Fruit fly (Drosophila melanogaster) whole organism, embryonic: ENCODE results near the gene gpp.

ENCODE experiments used
- Adf1 ChIP-seq: fragments of 200-800 bp; sonication (Bioruptor generic); IDR thresholded peaks from 2 replicates; pipeline ENCODE4 v1.3.6; 2022; ENCODE audit warnings: missing biosample characterization, missing genetic modification characterization
- B-H1 ChIP-seq: fragments of 200-800 bp; sonication (Bioruptor generic); IDR thresholded peaks from 3 replicates; pipeline ENCODE4 v1.3.6; 2022; ENCODE audit warnings: missing biosample characterization, missing genetic modification characterization
- CG10959 ChIP-seq: fragments of 200-800 bp; sonication (Bioruptor generic); IDR thresholded peaks from 2 replicates; pipeline ENCODE4 v1.3.6; 2022; ENCODE audit warnings: missing biosample characterization, missing genetic modification characterization
- CG11093 ChIP-seq: fragments of 200-800 bp; sonication (Bioruptor generic); IDR thresholded peaks from 3 replicates; pipeline ENCODE4 v1.3.6; 2022; ENCODE audit warnings: missing biosample characterization, missing genetic modification characterization
- CG12236 ChIP-seq: fragments of 200-800 bp; sonication (Bioruptor generic); optimal IDR thresholded peaks from 2 replicates; lab custom pipeline; 2016; ENCODE audit warnings: missing biosample characterization, missing genetic modification characterization
- CG12659 ChIP-seq: fragments of 200-800 bp; sonication (Bioruptor generic); optimal IDR thresholded peaks from 3 replicates; lab custom pipeline; 2017; ENCODE audit warnings: mild to moderate bottlenecking, missing biosample characterization, missing genetic modification reagents, missing genetic modification characterization
- CG13775 ChIP-seq: fragments of 200-800 bp; sonication (Bioruptor generic); optimal IDR thresholded peaks from 3 replicates; lab custom pipeline; 2017; ENCODE audit warnings: missing biosample characterization, mild to moderate bottlenecking, missing genetic modification characterization
- CG16813 ChIP-seq: fragments of 200-800 bp; sonication (Bioruptor generic); IDR thresholded peaks from 3 replicates; pipeline ENCODE4 v1.3.6; 2022; ENCODE audit warnings: missing biosample characterization, missing genetic modification characterization; ENCODE audit not compliant: partially characterized antibody
- CG16815 ChIP-seq: fragments of 200-800 bp; sonication (Bioruptor generic); optimal IDR thresholded peaks from 3 replicates; lab custom pipeline; 2017; ENCODE audit warnings: missing biosample characterization, mild to moderate bottlenecking, missing genetic modification characterization
- CG2199 ChIP-seq: fragments of 200-800 bp; sonication (Bioruptor generic); IDR thresholded peaks from 3 replicates; pipeline ENCODE4 v1.3.6; 2022; ENCODE audit warnings: missing biosample characterization, missing genetic modification characterization
- CG32532 ChIP-seq: fragments of 200-800 bp; sonication (Bioruptor generic); IDR thresholded peaks from 2 replicates; pipeline ENCODE4 v1.3.6; 2022; ENCODE audit warnings: missing biosample characterization, missing genetic modification characterization
- CG32772 ChIP-seq: fragments of 200-800 bp; sonication (Bioruptor generic); IDR thresholded peaks from 2 replicates; pipeline ENCODE4 v1.3.6; 2022; ENCODE audit warnings: missing biosample characterization, missing genetic modification characterization
- CG33557 ChIP-seq: fragments of 200-800 bp; sonication (Bioruptor generic); optimal IDR thresholded peaks from 2 replicates; lab custom pipeline; 2019; ENCODE audit warnings: missing biosample characterization, mild to moderate bottlenecking, missing genetic modification characterization, moderate library complexity
- CG34422 ChIP-seq: fragments of 200-800 bp; sonication (Bioruptor generic); IDR thresholded peaks from 3 replicates; pipeline ENCODE4 v1.3.6; 2022; ENCODE audit warnings: missing biosample characterization, missing genetic modification characterization
- CG4424 ChIP-seq: fragments of 200-800 bp; sonication (Bioruptor generic); optimal IDR thresholded peaks from 3 replicates; lab custom pipeline; 2016; ENCODE audit warnings: missing biosample characterization, missing genetic modification characterization
- CG7928 ChIP-seq: fragments of 200-800 bp; sonication (Bioruptor generic); optimal IDR thresholded peaks from 2 replicates; lab custom pipeline; 2017; ENCODE audit warnings: missing biosample characterization, mild to moderate bottlenecking, missing genetic modification characterization
- CG7963 ChIP-seq: fragments of 200-800 bp; sonication (Bioruptor generic); IDR thresholded peaks from 3 replicates; pipeline ENCODE4 v1.3.6; 2022; ENCODE audit warnings: missing biosample characterization, missing genetic modification characterization; ENCODE audit not compliant: partially characterized antibody
- CG8765 ChIP-seq: fragments of 200-800 bp; sonication (Bioruptor generic); IDR thresholded peaks from 2 replicates; pipeline ENCODE4 v1.3.6; 2022; ENCODE audit warnings: missing biosample characterization, missing genetic modification characterization
- D19B ChIP-seq: fragments of 200-800 bp; sonication (Bioruptor generic); optimal IDR thresholded peaks from 2 replicates; lab custom pipeline; 2017; ENCODE audit warnings: missing biosample characterization, mild to moderate bottlenecking, missing genetic modification characterization
- Dbx ChIP-seq: fragments of 200-800 bp; sonication (Bioruptor generic); IDR thresholded peaks from 3 replicates; pipeline ENCODE4 v1.3.6; 2022; ENCODE audit warnings: missing biosample characterization, missing genetic modification characterization
- Ets65A ChIP-seq: fragments of 200-800 bp; sonication (Bioruptor generic); peaks from one replicate; lab custom pipeline; 2016; ENCODE audit warnings: missing biosample characterization, missing genetic modification characterization
- Ets97D ChIP-seq: fragments of 200-800 bp; sonication (Bioruptor generic); optimal IDR thresholded peaks from 3 replicates; lab custom pipeline; 2016; ENCODE audit warnings: missing biosample characterization, missing genetic modification characterization
- Fer1 ChIP-seq: fragments of 200-800 bp; sonication (Bioruptor generic); optimal IDR thresholded peaks from 2 replicates; lab custom pipeline; 2017; ENCODE audit warnings: missing biosample characterization, mild to moderate bottlenecking, missing genetic modification characterization
- Fer3 ChIP-seq: fragments of 200-800 bp; sonication (Bioruptor generic); optimal IDR thresholded peaks from 2 replicates; lab custom pipeline; 2018; ENCODE audit warnings: missing biosample characterization, mild to moderate bottlenecking, missing genetic modification characterization, moderate library complexity
- HLH3B ChIP-seq: fragments of 200-800 bp; sonication (Bioruptor generic); IDR thresholded peaks from 2 replicates; pipeline ENCODE4 v1.3.6; 2022; ENCODE audit warnings: missing biosample characterization, missing genetic modification characterization
- HmgZ ChIP-seq: fragments of 200-800 bp; sonication (Bioruptor generic); optimal IDR thresholded peaks from 2 replicates; lab custom pipeline; 2018; ENCODE audit warnings: missing biosample characterization, mild to moderate bottlenecking, missing genetic modification characterization
- MESR4 ChIP-seq: fragments of 200-800 bp; sonication (Bioruptor generic); optimal IDR thresholded peaks from 2 replicates; lab custom pipeline; 2018; ENCODE audit warnings: missing biosample characterization, mild to moderate bottlenecking, missing genetic modification characterization, moderate library complexity
- Max ChIP-seq: fragments of 200-800 bp; sonication (Bioruptor generic); optimal IDR thresholded peaks from 2 replicates; lab custom pipeline; 2016; ENCODE audit warnings: missing biosample characterization, mild to moderate bottlenecking, missing genetic modification characterization
- Med ChIP-seq: fragments of 200-800 bp; sonication (Bioruptor generic); peaks from one replicate; lab custom pipeline; 2016; ENCODE audit warnings: missing biosample characterization, missing genetic modification characterization, mild to moderate bottlenecking, inconsistent platforms, moderate library complexity
- Nf-YA ChIP-seq: fragments of 200-800 bp; sonication (Bioruptor generic); IDR thresholded peaks from 2 replicates; pipeline ENCODE4 v1.3.6; 2022; ENCODE audit warnings: missing biosample characterization, missing genetic modification characterization
- Rfx ChIP-seq: fragments of 200-800 bp; sonication (Bioruptor generic); IDR thresholded peaks from 2 replicates; pipeline ENCODE4 v1.3.6; 2022; ENCODE audit warnings: missing biosample characterization, missing genetic modification characterization
- Sry-β ChIP-seq: fragments of 200-800 bp; sonication (Bioruptor generic); optimal IDR thresholded peaks from 2 replicates; lab custom pipeline; 2018; ENCODE audit warnings: missing biosample characterization, mild to moderate bottlenecking, missing genetic modification characterization, moderate library complexity
- Ssrp ChIP-seq: fragments of 200-800 bp; sonication (Bioruptor generic); optimal IDR thresholded peaks from 2 replicates; lab custom pipeline; 2018; ENCODE audit warnings: missing biosample characterization, mild to moderate bottlenecking, missing genetic modification characterization, moderate library complexity
- chn ChIP-seq: fragments of 200-800 bp; sonication (Bioruptor generic); optimal IDR thresholded peaks from 2 replicates; lab custom pipeline; 2016; ENCODE audit warnings: missing biosample characterization, missing genetic modification characterization
- dmrt99B ChIP-seq: fragments of 200-800 bp; sonication (Bioruptor generic); optimal IDR thresholded peaks from 2 replicates; lab custom pipeline; 2018; ENCODE audit warnings: missing biosample characterization, mild to moderate bottlenecking, missing genetic modification characterization, moderate library complexity
- dysf ChIP-seq: fragments of 200-800 bp; sonication (Bioruptor generic); IDR thresholded peaks from 3 replicates; pipeline ENCODE4 v1.3.6; 2022; ENCODE audit warnings: missing biosample characterization, missing genetic modification characterization
- exex ChIP-seq: fragments of 200-800 bp; sonication (Bioruptor generic); optimal IDR thresholded peaks from 4 replicates; lab custom pipeline; 2018; ENCODE audit warnings: missing biosample characterization, mild to moderate bottlenecking, missing genetic modification characterization, moderate library complexity
- grau ChIP-seq: fragments of 200-800 bp; optimal IDR thresholded peaks from 3 replicates; lab custom pipeline; 2019; ENCODE audit warnings: missing biosample characterization, mild to moderate bottlenecking, missing genetic modification characterization, moderate library complexity
- gsb-n ChIP-seq: fragments of 200-800 bp; sonication (Bioruptor generic); optimal IDR thresholded peaks from 3 replicates; lab custom pipeline; 2018; ENCODE audit warnings: missing biosample characterization, mild to moderate bottlenecking, missing genetic modification characterization
- knrl ChIP-seq: fragments of 200-800 bp; sonication (Bioruptor generic); IDR thresholded peaks from 3 replicates; pipeline ENCODE4 v1.3.6; 2022; ENCODE audit warnings: missing biosample characterization, missing genetic modification characterization; ENCODE audit not compliant: partially characterized antibody
- lilli ChIP-seq: fragments of 200-800 bp; sonication (Bioruptor generic); optimal IDR thresholded peaks from 3 replicates; lab custom pipeline; 2016; ENCODE audit warnings: missing biosample characterization, missing genetic modification characterization
- lmd ChIP-seq: fragments of 200-800 bp; sonication (Bioruptor generic); IDR thresholded peaks from 2 replicates; pipeline ENCODE4 v1.3.6; 2022; ENCODE audit warnings: missing biosample characterization, missing genetic modification characterization
- mld ChIP-seq: fragments of 200-800 bp; sonication (Bioruptor generic); IDR thresholded peaks from 3 replicates; pipeline ENCODE4 v1.3.6; 2022; ENCODE audit warnings: missing biosample characterization, missing genetic modification characterization; ENCODE audit not compliant: partially characterized antibody
- pum ChIP-seq: fragments of 200-800 bp; sonication (Bioruptor generic); optimal IDR thresholded peaks from 2 replicates; lab custom pipeline; 2016; ENCODE audit warnings: missing biosample characterization, missing genetic modification characterization
- so ChIP-seq: fragments of 200-800 bp; sonication (Bioruptor generic); IDR thresholded peaks from 3 replicates; pipeline ENCODE4 v1.3.6; 2022; ENCODE audit warnings: missing biosample characterization, missing genetic modification characterization
- trh ChIP-seq: fragments of 200-800 bp; sonication (Bioruptor generic); optimal IDR thresholded peaks from 2 replicates; lab custom pipeline; 2016; ENCODE audit warnings: missing biosample characterization, missing genetic modification characterization
- twi ChIP-seq: fragments of 200-800 bp; optimal IDR thresholded peaks from 2 replicates; lab custom pipeline; 2019; ENCODE audit warnings: missing biosample characterization, mild to moderate bottlenecking, missing genetic modification characterization, moderate library complexity
- vvl ChIP-seq: fragments of 200-800 bp; sonication (Bioruptor generic); IDR thresholded peaks from 2 replicates; pipeline ENCODE4 v1.3.6; 2022; ENCODE audit warnings: missing biosample characterization, missing genetic modification characterization
- wek ChIP-seq: fragments of 200-800 bp; sonication (Bioruptor generic); optimal IDR thresholded peaks from 3 replicates; lab custom pipeline; 2018; ENCODE audit warnings: missing biosample characterization, mild to moderate bottlenecking, missing genetic modification characterization, moderate library complexity

The gpp gene

DNA sequence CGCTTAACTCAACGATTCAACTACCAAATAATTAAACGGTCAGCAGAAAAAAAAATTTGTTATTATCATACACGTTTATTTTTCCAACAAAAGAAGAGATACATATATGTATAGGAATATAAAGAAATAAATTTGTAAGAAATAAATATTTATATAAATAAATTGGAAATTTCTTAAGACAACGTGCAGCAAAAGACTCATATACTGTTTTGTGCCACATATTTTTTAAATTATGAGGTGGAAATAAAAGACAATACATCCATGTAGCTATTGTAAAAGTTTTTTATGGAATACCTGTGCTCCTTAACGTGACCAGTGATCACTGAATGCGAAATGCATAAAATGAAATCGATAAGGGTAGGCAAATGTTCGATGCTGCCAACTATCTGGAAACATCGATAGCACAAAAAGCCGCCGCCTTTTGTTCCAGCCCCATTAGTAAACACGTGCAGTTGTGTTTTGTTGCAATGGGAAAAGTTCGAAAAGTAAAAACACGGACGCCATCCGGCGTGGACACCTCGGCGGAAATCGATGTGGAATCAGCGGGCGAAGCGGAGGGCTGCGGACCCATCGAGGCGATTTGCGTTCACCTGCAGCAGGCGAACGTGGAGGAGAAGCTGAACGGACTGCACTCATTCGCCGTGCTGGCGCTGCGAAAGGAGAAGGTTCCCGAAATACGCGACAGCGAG, 38.0 kb upstream of the gpp start, which contains the start of gene CG10286 (continued):
- TF ChIP-seq wek (GFP tag; lab: Kevin White, UChicago) = peak; percentile 77
- TF ChIP-seq dysf = peak; percentile 20; the same call in 2 of the 3 replicates
- peak; percentile 31 for TF ChIP-seq Ssrp (tag; lab: Kevin White, UChicago)
- peak; percentile 15 for TF ChIP-seq Sry-β
- peak; percentile 2 for TF ChIP-seq lilli
- TF ChIP-seq mld = 0 out of 3 replicates have a peak, but pooled peaks have one; percentile 18
- TF ChIP-seq trh (GFP tag; lab: Kevin White, UChicago) = no peak
- TF ChIP-seq exex (tag; lab: Kevin White, UChicago) = peak; percentile 15
- peak; percentile 44; the same call in 1 of the 3 replicates for TF ChIP-seq B-H1 (GFP tag; lab: Robert Waterston, UW)
- TF ChIP-seq HLH3B = peak; percentile 17; the same call in 1 of the 2 replicates
- TF ChIP-seq Ets65A = no peak
- TF ChIP-seq CG11093 = no peak; the same call in 2 of the 3 replicates
- peak; percentile 21 for TF ChIP-seq CG7928 (GFP tag; lab: Kevin White, UChicago)
- 0 out of 3 replicates have a peak, but pooled peaks have one; percentile 13 for TF ChIP-seq so
- TF ChIP-seq CG16815 (GFP tag; lab: Kevin White, UChicago) = no peak
- peak; percentile 5 for TF ChIP-seq Fer3
- no peak for TF ChIP-seq CG8765 (GFP tag; lab: Robert Waterston, UW)
- TF ChIP-seq Med (GFP tag; lab: Kevin White, UChicago) = peak; percentile 82
- TF ChIP-seq knrl (GFP tag; lab: Robert Waterston, UW) = peak; percentile 72
- TF ChIP-seq twi (tag; lab: Kevin White, UChicago) = no peak
- peak; percentile 62 for TF ChIP-seq Rfx (GFP tag; lab: Robert Waterston, UW)
- no peak for TF ChIP-seq CG10959 (GFP tag; lab: Robert Waterston, UW)
- peak; percentile 51 for TF ChIP-seq HmgZ
- TF ChIP-seq chn (GFP tag; lab: Kevin White, UChicago) = no peak
- TF ChIP-seq CG4424 (GFP tag; lab: Kevin White, UChicago) = no peak
- TF ChIP-seq CG16813 (GFP tag; lab: Robert Waterston, UW) = peak; percentile 70
- TF ChIP-seq vvl (GFP tag; lab: Robert Waterston, UW) = peak; percentile 72
- TF ChIP-seq pum = no peak
- TF ChIP-seq CG7963 (GFP tag; lab: Robert Waterston, UW) = peak; percentile 76; the same call in 1 of the 3 replicates
- no peak for TF ChIP-seq CG12236
- peak; percentile 38 for TF ChIP-seq grau (tag; lab: Kevin White, UChicago)
- TF ChIP-seq lmd (GFP tag; lab: Robert Waterston, UW) = no peak
- peak; percentile 29 for TF ChIP-seq Ets97D (GFP tag; lab: Kevin White, UChicago)
- TF ChIP-seq CG32772 (GFP tag; lab: Robert Waterston, UW) = no peak
- TF ChIP-seq Nf-YA (GFP tag; lab: Robert Waterston, UW) = no peak
- no peak for TF ChIP-seq CG33557
- TF ChIP-seq Fer1 (GFP tag; lab: Kevin White, UChicago) = no peak
- TF ChIP-seq CG13775 (GFP tag; lab: Kevin White, UChicago) = peak; percentile 23
- TF ChIP-seq gsb-n (tag; lab: Kevin White, UChicago) = no peak
- no peak for TF ChIP-seq dmrt99B (tag; lab: Kevin White, UChicago)
- peak; percentile 60 for TF ChIP-seq MESR4
- no peak; the same call in 2 of the 3 replicates for TF ChIP-seq CG2199
- peak; percentile 58; the same call in 2 of the 3 replicates for TF ChIP-seq Dbx (GFP tag; lab: Robert Waterston, UW)
- 0 out of 3 replicates have a peak, but pooled peaks have one; percentile 49 for TF ChIP-seq CG34422
- TF ChIP-seq CG32532 (GFP tag; lab: Robert Waterston, UW) = peak; percentile 36
- TF ChIP-seq CG12659 (GFP tag; lab: Kevin White, UChicago) = peak; percentile 42
- TF ChIP-seq Max = peak; percentile 91
- no peak for TF ChIP-seq Adf1 (GFP tag; lab: Robert Waterston, UW)
- peak; percentile 47 for TF ChIP-seq D19B
